Fruit fly (Drosophila melanogaster): Measurements from ENCODE around the gene CG32221.

The CG32221 gene

DNA sequence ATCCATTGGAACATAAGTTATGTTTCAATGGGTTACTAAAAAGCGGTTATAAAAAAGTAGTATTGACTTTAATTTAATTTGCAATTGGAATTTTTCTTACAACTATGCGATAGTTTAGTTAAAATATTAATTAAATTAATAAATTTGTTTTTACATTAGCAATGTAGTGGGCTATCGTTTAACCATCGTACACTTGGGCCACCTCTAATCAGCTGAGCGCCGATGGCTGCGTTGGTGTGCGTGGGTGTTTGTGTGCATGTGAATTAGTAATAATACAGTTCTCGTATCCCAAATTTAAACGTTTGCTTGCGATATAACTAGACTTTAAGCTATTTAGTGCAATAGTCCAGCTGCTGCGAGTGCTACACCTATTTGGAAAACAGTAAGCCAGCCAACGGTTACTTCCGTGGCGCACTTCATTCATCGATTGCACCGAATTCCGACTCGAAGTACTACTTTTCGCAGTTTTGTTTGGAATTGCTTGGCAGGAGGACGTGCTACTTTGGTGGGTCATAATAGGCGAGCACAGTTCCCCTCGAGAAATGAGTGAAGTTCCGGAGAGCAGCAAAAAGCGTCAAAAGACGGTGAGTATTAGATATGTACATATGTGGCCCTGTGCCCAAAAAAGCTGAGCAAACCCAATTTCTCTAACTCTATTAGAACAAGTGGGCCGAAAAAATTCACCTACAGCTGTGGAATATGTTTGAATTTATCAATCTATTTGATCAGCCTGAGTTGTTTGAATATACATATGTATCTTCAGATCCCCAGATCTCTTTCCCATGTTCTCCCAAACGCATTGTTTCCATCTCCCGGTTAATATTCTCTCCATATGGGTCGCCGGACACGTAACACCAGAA lies 10.8 kb downstream of the CG32221 start, which contains the start of gene Papss (continued):
- no peak for TF ChIP-seq kah (GFP tag; optimal IDR thresholded peaks at IDR 0.05)
- TF ChIP-seq mam (GFP tag; optimal IDR thresholded peaks at IDR 0.05), result no peak
- peak; percentile 23 for TF ChIP-seq Hand (GFP tag; optimal IDR thresholded peaks at IDR 0.05)
- TF ChIP-seq nau (GFP tag; optimal IDR thresholded peaks at IDR 0.05), result no peak
- TF ChIP-seq CG1602 (GFP tag; optimal IDR thresholded peaks at IDR 0.05), result no peak
- TF ChIP-seq Mrtf (GFP tag; IDR thresholded peaks at IDR 0.05), result no peak
- no peak for TF ChIP-seq sisA (GFP tag; IDR thresholded peaks at IDR 0.05)
- no peak for TF ChIP-seq tx (GFP tag; optimal IDR thresholded peaks at IDR 0.05)
- TF ChIP-seq B-H1 (GFP tag; IDR thresholded peaks at IDR 0.05), result no peak
- TF ChIP-seq bbx (GFP tag; IDR thresholded peaks at IDR 0.05; ENCODE audit: partially characterized antibody), result peak; percentile 88
- peak; percentile 38 for TF ChIP-seq CG6683 (GFP tag; optimal IDR thresholded peaks at IDR 0.05)
- TF ChIP-seq ind (GFP tag; optimal IDR thresholded peaks at IDR 0.05), result no peak
- no peak for TF ChIP-seq gcm2 (GFP tag; optimal IDR thresholded peaks at IDR 0.05)
- peak; percentile 82 for TF ChIP-seq CG2129 (GFP tag; IDR thresholded peaks at IDR 0.05; ENCODE audit: partially characterized antibody)
- TF ChIP-seq Adf1 (GFP tag; IDR thresholded peaks at IDR 0.05), result no peak
- no peak for TF ChIP-seq gsb-n (tag; optimal IDR thresholded peaks at IDR 0.05)
- TF ChIP-seq CG15514 (GFP tag; optimal IDR thresholded peaks at IDR 0.05), result peak; percentile 71
- TF ChIP-seq chn (GFP tag; optimal IDR thresholded peaks at IDR 0.05), result no peak
- TF ChIP-seq prd (optimal IDR thresholded peaks at IDR 0.05), result no peak
- peak; percentile 51; the same call in 2 of the 3 replicates for TF ChIP-seq prd (GFP tag; IDR thresholded peaks at IDR 0.05)
- no peak for TF ChIP-seq CG1792 (GFP tag; optimal IDR thresholded peaks at IDR 0.05)
- TF ChIP-seq twi (tag; optimal IDR thresholded peaks at IDR 0.05), result no peak
- no peak for TF ChIP-seq HLH54F (GFP tag; optimal IDR thresholded peaks at IDR 0.05)
- TF ChIP-seq Poxn (GFP tag; IDR thresholded peaks at IDR 0.05), result no peak
- TF ChIP-seq sna (GFP tag; IDR thresholded peaks at IDR 0.05; ENCODE audit: partially characterized antibody), result peak; percentile 86
- no peak for TF ChIP-seq pita (GFP tag; optimal IDR thresholded peaks at IDR 0.05)
- peak; percentile 11; the same call in 1 of the 2 replicates for TF ChIP-seq Ada2b (GFP tag; IDR thresholded peaks at IDR 0.05)
- no peak for TF ChIP-seq tll (GFP tag; optimal IDR thresholded peaks at IDR 0.05)
- TF ChIP-seq unc-4 (GFP tag; IDR thresholded peaks at IDR 0.05; ENCODE audit: partially characterized antibody), result peak; percentile 86
- peak; percentile 14 for TF ChIP-seq CG33213 (GFP tag; optimal IDR thresholded peaks at IDR 0.05)
- no peak for TF ChIP-seq CG7357 (GFP tag; IDR thresholded peaks at IDR 0.05)
- TF ChIP-seq CG17568 (GFP tag; optimal IDR thresholded peaks at IDR 0.05), result no peak
- TF ChIP-seq CG8765 (GFP tag; IDR thresholded peaks at IDR 0.05), result no peak
- peak; percentile 2 for TF ChIP-seq Dp (GFP tag; optimal IDR thresholded peaks at IDR 0.05)
- peak; percentile 17 for TF ChIP-seq Dek (tag; optimal IDR thresholded peaks at IDR 0.05)
- no peak for TF ChIP-seq CG1647 (GFP tag; optimal IDR thresholded peaks at IDR 0.05)
- no peak for TF ChIP-seq ara (GFP tag; IDR thresholded peaks at IDR 0.05)
- TF ChIP-seq h (optimal IDR thresholded peaks at IDR 0.05), result no peak
- no peak for TF ChIP-seq p53 (GFP tag; optimal IDR thresholded peaks at IDR 0.05)
- TF ChIP-seq Ptx1 (GFP tag; IDR thresholded peaks at IDR 0.05), result peak; percentile 37; the same call in 1 of the 2 replicates
- no peak for TF ChIP-seq CG11085 (GFP tag; IDR thresholded peaks at IDR 0.05)
- peak; percentile 52 for TF ChIP-seq CG1233 (GFP tag; optimal IDR thresholded peaks at IDR 0.05)
- TF ChIP-seq YL-1 (GFP tag; optimal IDR thresholded peaks at IDR 0.05), result no peak
- TF ChIP-seq Drgx (GFP tag; IDR thresholded peaks at IDR 0.05), result no peak
- peak; percentile 6 for TF ChIP-seq HmgZ (tag; optimal IDR thresholded peaks at IDR 0.05)
- TF ChIP-seq zfh1 (GFP tag; IDR thresholded peaks at IDR 0.05), result peak; percentile 53; the same call in 1 of the 3 replicates
- no peak for TF ChIP-seq CG1024 (GFP tag; IDR thresholded peaks at IDR 0.05)
- TF ChIP-seq Sry-β (GFP tag; optimal IDR thresholded peaks at IDR 0.05), result no peak
- TF ChIP-seq CG2678 (tag; optimal IDR thresholded peaks at IDR 0.05), result peak; percentile 54
- TF ChIP-seq Ravus (GFP tag; IDR thresholded peaks at IDR 0.05), result no peak
